Worm (Caenorhabditis elegans): ENCODE measurements around the gene C39B10.3.

The C39B10.3 gene

DNA sequence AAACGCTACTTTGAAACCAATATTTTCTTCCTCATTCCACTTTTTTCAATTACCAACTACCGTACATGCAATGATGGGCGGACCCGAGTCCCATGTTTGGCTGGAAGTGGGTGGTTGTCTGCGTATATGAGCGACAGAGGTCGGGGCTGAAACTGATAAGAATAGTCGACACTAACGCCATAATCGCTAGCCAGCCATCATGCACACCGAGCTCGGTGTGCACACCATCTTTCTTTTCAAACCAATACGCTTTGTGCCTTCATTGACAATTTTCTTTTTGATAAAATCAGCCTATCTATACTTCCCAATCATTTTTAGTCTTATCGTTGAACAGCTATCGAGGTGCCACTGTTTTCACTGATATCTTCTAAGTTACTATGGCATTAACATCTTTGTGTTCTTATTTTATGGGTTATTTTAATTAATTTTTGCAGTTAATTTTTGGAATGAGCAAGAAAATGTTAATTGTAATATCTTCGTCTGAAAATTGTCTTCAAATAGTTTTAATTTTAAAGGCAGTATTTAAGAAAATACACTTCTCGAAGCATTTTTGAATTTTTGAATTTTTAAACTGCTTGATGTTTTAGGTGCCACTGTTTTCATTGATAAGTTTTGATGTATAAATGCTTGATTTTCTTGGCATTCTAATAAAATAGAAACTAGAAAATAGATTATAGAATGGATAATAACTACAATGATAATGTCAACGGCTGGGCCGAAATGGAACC, 36.8 kb downstream of the C39B10.3 start, which contains the start of gene elt-2:
Gene elt-2 (plus strand): TSS at position 678 of the 728 bp plus-strand sequence.
- no peak for TF ChIP-seq unc-62 (GFP tag; optimal IDR thresholded peaks at IDR 0.05)

DNA sequence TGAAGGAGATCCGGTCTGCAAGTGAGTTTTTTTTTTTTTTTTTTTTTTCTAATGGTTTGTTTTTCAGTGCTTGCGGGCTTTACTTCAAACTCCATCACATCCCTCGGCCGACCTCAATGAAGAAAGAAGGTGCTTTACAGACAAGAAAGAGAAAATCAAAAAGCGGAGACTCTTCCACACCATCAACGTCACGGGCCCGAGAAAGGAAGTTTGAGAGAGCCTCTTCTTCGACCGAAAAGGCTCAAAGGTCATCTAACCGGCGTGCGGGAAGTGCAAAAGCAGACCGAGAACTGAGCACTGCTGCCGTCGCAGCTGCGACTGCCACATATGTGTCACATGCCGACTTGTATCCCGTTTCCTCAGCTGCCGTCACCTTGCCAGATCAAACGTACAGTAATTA, 38.3 kb downstream of the C39B10.3 start:
- no peak for TF ChIP-seq unc-62 (GFP tag; optimal IDR thresholded peaks at IDR 0.05)

DNA sequence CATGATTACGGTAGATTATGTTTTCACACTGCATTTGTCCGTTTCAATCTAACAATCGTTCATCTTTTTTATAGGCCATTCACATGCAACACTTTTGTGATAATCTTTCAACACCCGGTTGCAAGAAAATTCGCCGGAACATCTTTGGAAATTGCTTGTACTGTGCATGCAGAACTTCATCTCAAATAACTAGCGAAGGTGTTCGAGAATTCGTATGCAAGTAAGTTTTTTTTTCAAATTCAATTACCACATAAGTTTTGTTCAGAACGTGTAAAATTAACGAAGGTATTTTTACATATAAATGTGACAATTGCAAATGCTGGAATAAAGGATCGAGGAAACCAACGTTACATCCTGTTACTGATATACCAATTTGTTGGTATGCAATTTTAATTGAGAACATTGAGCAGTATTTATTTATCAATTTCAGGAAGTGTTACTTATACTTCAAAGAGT, 41.4 kb downstream of the C39B10.3 start, which contains the start of gene C33D3.3:
Gene C33D3.3 (plus strand): TSS at position 51 of the 456 bp plus-strand sequence.
- no peak for TF ChIP-seq unc-62 (GFP tag; optimal IDR thresholded peaks at IDR 0.05)

- no peak for TF ChIP-seq unc-62 (GFP tag; optimal IDR thresholded peaks at IDR 0.05)
These were observed 44.8 kb downstream of the C39B10.3 start, which contains the start of gene C33D3.4 for ce11 chrX:10488763-10489162. TSS of gene C33D3.4 (plus strand) at chrX:10489063.

DNA sequence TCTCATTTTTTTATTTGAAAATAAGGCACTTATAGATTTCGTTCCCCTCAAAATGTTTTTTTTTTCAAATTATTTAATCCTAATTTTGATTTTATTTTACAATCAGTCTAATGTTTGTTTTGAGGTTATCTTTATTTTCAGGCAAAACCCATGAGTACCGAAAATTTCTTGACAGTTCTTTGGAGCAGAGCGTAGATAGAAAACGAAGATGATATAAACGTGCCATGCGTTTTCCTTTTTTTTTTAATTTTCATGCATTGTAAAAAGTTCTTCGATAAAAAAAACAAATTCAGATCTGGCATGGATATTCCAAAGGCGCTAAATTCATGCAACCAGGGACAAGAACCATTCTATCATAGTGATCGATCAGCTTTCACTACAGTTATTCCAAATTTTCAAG, 47.1 kb downstream of the C39B10.3 start, which contains the start of gene C33D3.5:
Gene C33D3.5 (plus strand): TSS at position 301 of the 400 bp plus-strand sequence.
- no peak for TF ChIP-seq unc-62 (GFP tag; optimal IDR thresholded peaks at IDR 0.05)

DNA sequence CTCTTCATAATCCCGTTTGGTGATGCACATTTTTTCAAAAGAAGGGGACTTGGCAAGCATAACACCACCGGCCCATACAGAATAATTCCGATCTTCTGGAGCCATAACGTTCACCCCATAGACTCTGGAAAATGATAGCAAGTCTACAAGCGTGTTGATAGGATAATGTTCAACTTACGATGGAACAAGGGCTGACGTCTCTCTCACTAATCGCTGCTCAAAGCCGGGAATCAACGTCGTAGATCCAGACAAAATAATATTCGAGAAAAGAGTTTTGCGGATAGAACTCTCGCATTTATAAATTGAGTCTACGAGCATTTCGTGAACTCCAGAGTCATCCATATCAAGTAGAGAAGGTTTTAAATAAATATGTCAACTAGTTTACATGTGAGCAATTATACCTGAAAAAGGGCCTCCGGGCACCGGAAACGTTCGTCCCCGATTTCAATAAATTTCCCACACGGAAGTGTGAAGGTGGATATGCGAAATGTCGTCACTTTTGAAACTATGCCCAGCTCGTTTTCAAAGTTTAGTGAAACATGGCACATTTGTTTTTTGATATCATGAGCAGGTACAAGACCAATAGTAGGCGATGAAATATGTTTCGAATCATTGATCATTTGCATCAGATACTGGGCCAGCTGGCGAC, 48.1 kb downstream of the C39B10.3 start:
- no peak for TF ChIP-seq unc-62 (GFP tag; optimal IDR thresholded peaks at IDR 0.05)
